Fruit fly (Drosophila melanogaster) whole organism, embryonic: ENCODE data around the gene CG31495.

Experiments
- Atf3 ChIP-seq: fragments of 200-800 bp; sonication (Bioruptor generic); optimal IDR thresholded peaks from 3 replicates; lab custom pipeline; 2016; ENCODE audit warnings: missing biosample characterization, missing genetic modification characterization
- CG10274 ChIP-seq: fragments of 200-800 bp; sonication (Bioruptor generic); optimal IDR thresholded peaks from 3 replicates; lab custom pipeline; 2017; ENCODE audit warnings: missing biosample characterization, mild to moderate bottlenecking, missing genetic modification characterization
- CG11247 ChIP-seq: fragments of 200-800 bp; sonication (Bioruptor generic); IDR thresholded peaks from 2 replicates; pipeline ENCODE4 v1.3.6; 2022; ENCODE audit warnings: missing biosample characterization, missing genetic modification characterization
- CG11696 ChIP-seq: fragments of 200-800 bp; sonication (Bioruptor generic); IDR thresholded peaks from 2 replicates; pipeline ENCODE4 v1.3.6; 2022; ENCODE audit warnings: missing biosample characterization, missing genetic modification characterization
- CG12104 ChIP-seq: fragments of 200-800 bp; sonication (Bioruptor generic); optimal IDR thresholded peaks from 3 replicates; lab custom pipeline; 2016; ENCODE audit warnings: missing biosample characterization, missing genetic modification characterization
- CG14014 ChIP-seq: fragments of 200-800 bp; sonication (Bioruptor generic); IDR thresholded peaks from 2 replicates; pipeline ENCODE4 v1.3.6; 2022; ENCODE audit warnings: missing biosample characterization, missing genetic modification characterization
- CG1603 ChIP-seq: fragments of 200-800 bp; sonication (Bioruptor generic); optimal IDR thresholded peaks from 2 replicates; lab custom pipeline; 2019; ENCODE audit warnings: missing biosample characterization, mild to moderate bottlenecking, missing genetic modification characterization, moderate library complexity
- CG16779 ChIP-seq: fragments of 200-800 bp; sonication (Bioruptor generic); IDR thresholded peaks from 2 replicates; pipeline ENCODE4 v1.3.6; 2022; ENCODE audit warnings: missing biosample characterization, missing genetic modification characterization
- CG16815 ChIP-seq: fragments of 200-800 bp; sonication (Bioruptor generic); optimal IDR thresholded peaks from 3 replicates; lab custom pipeline; 2017; ENCODE audit warnings: missing biosample characterization, mild to moderate bottlenecking, missing genetic modification characterization
- CG17568 ChIP-seq: fragments of 200-800 bp; sonication (Bioruptor generic); optimal IDR thresholded peaks from 2 replicates; lab custom pipeline; 2018; ENCODE audit warnings: missing biosample characterization, mild to moderate bottlenecking, missing genetic modification characterization, moderate library complexity
- CG18476 ChIP-seq: fragments of 200-800 bp; sonication (Bioruptor generic); optimal IDR thresholded peaks from 2 replicates; lab custom pipeline; 2016; ENCODE audit warnings: missing biosample characterization, mild to moderate bottlenecking, missing genetic modification characterization
- CG2875 ChIP-seq: fragments of 200-800 bp; sonication (Bioruptor generic); optimal IDR thresholded peaks from 2 replicates; lab custom pipeline; 2017; ENCODE audit warnings: missing biosample characterization, mild to moderate bottlenecking, missing genetic modification characterization, missing genetic modification reagents
- CG30431 ChIP-seq: fragments of 200-800 bp; sonication (Bioruptor generic); optimal IDR thresholded peaks from 2 replicates; lab custom pipeline; 2017; ENCODE audit warnings: missing biosample characterization, missing genetic modification characterization
- CG4282 ChIP-seq: fragments of 200-800 bp; sonication (Bioruptor generic); optimal IDR thresholded peaks from 2 replicates; lab custom pipeline; 2016; ENCODE audit warnings: missing biosample characterization, missing genetic modification characterization
- CG4730 ChIP-seq: fragments of 200-800 bp; sonication (Bioruptor generic); IDR thresholded peaks from 2 replicates; pipeline ENCODE4 v1.3.6; 2022; ENCODE audit warnings: missing biosample characterization, missing genetic modification characterization
- CG4820 ChIP-seq: fragments of 200-800 bp; sonication (Bioruptor generic); optimal IDR thresholded peaks from 3 replicates; lab custom pipeline; 2016; ENCODE audit warnings: missing biosample characterization, missing genetic modification characterization
- CG6654 ChIP-seq: fragments of 200-800 bp; sonication (Bioruptor generic); optimal IDR thresholded peaks from 2 replicates; lab custom pipeline; 2017; ENCODE audit warnings: missing biosample characterization, mild to moderate bottlenecking, missing genetic modification characterization
- Dref ChIP-seq: fragments of 200-800 bp; sonication (Bioruptor generic); IDR thresholded peaks from 2 replicates; pipeline ENCODE4 v1.3.6; 2022; ENCODE audit warnings: missing biosample characterization, missing genetic modification characterization
- Drgx ChIP-seq: fragments of 200-800 bp; sonication (Bioruptor generic); IDR thresholded peaks from 2 replicates; pipeline ENCODE4 v1.3.6; 2022; ENCODE audit warnings: missing biosample characterization, missing genetic modification characterization
- Fer3 ChIP-seq: fragments of 200-800 bp; sonication (Bioruptor generic); optimal IDR thresholded peaks from 2 replicates; lab custom pipeline; 2018; ENCODE audit warnings: missing biosample characterization, mild to moderate bottlenecking, missing genetic modification characterization, moderate library complexity
- Gsc ChIP-seq: fragments of 200-800 bp; sonication (Bioruptor generic); IDR thresholded peaks from 2 replicates; pipeline ENCODE4 v1.3.6; 2022; ENCODE audit warnings: missing biosample characterization, missing genetic modification characterization
- HLHmδ ChIP-seq: fragments of 200-800 bp; sonication (Bioruptor generic); optimal IDR thresholded peaks from 2 replicates; lab custom pipeline; 2018; ENCODE audit warnings: missing biosample characterization, mild to moderate bottlenecking, missing genetic modification characterization, moderate library complexity
- Lhr ChIP-seq: fragments of 200-800 bp; sonication (Bioruptor generic); optimal IDR thresholded peaks from 3 replicates; lab custom pipeline; 2017; ENCODE audit warnings: mild to moderate bottlenecking, missing biosample characterization, missing genetic modification reagents, missing genetic modification characterization
- Sry-β ChIP-seq: fragments of 200-800 bp; sonication (Bioruptor generic); optimal IDR thresholded peaks from 2 replicates; lab custom pipeline; 2018; ENCODE audit warnings: missing biosample characterization, mild to moderate bottlenecking, missing genetic modification characterization, moderate library complexity
- Ssrp ChIP-seq: fragments of 200-800 bp; sonication (Bioruptor generic); optimal IDR thresholded peaks from 2 replicates; lab custom pipeline; 2018; ENCODE audit warnings: missing biosample characterization, mild to moderate bottlenecking, missing genetic modification characterization, moderate library complexity
- bowl ChIP-seq: fragments of 200-800 bp; sonication (Bioruptor generic); IDR thresholded peaks from 2 replicates; pipeline ENCODE4 v1.3.6; 2022; ENCODE audit warnings: missing biosample characterization, missing genetic modification characterization
- br ChIP-seq: fragments of >200 bp; optimal IDR thresholded peaks from 2 replicates; lab custom pipeline; 2017
- cas ChIP-seq: fragments of 200-800 bp; sonication (Bioruptor generic); IDR thresholded peaks from 2 replicates; pipeline ENCODE4 v1.3.6; 2022; ENCODE audit warnings: missing biosample characterization, missing genetic modification characterization
- chm ChIP-seq: fragments of 200-800 bp; sonication (Bioruptor generic); IDR thresholded peaks from 2 replicates; pipeline ENCODE4 v1.3.6; 2022; ENCODE audit warnings: missing biosample characterization, missing genetic modification characterization
- crp ChIP-seq, 2 experiments: fragments of 200-800 bp; sonication (Bioruptor generic); optimal IDR thresholded peaks; 2 replicates in 1 of 2; 3 replicates in 1 of 2; lab custom pipeline; 2017; ENCODE audit warnings: missing biosample characterization in 2 of 2, missing genetic modification characterization in 2 of 2, mild to moderate bottlenecking in 1 of 2, moderate library complexity in 1 of 2
- disco-r ChIP-seq: fragments of 200-800 bp; sonication (Bioruptor generic); optimal IDR thresholded peaks from 2 replicates; lab custom pipeline; 2016; ENCODE audit warnings: missing biosample characterization, missing genetic modification characterization
- en ChIP-seq: fragments of 200-800 bp; sonication (Bioruptor generic); optimal IDR thresholded peaks from 2 replicates; lab custom pipeline; 2016; ENCODE audit warnings: missing biosample characterization, missing genetic modification characterization
- eve ChIP-seq, 2 experiments: fragments of >200 bp; optimal IDR thresholded peaks; 2 replicates each; lab custom pipeline; 2017; ENCODE audit warnings: missing biosample characterization in 2 of 2, missing genetic modification characterization in 2 of 2
- fd102C ChIP-seq: fragments of 200-800 bp; sonication (Bioruptor generic); optimal IDR thresholded peaks from 2 replicates; lab custom pipeline; 2018; ENCODE audit warnings: missing biosample characterization, mild to moderate bottlenecking, missing genetic modification characterization, moderate library complexity
- gce ChIP-seq: fragments of 200-800 bp; sonication (Bioruptor generic); IDR thresholded peaks from 3 replicates; pipeline ENCODE4 v1.3.6; 2022; ENCODE audit warnings: missing biosample characterization, missing genetic modification characterization
- gem ChIP-seq: fragments of 200-800 bp; sonication (Bioruptor generic); optimal IDR thresholded peaks from 2 replicates; lab custom pipeline; 2019; ENCODE audit warnings: missing biosample characterization, mild to moderate bottlenecking, missing genetic modification characterization, moderate library complexity
- hb ChIP-seq: fragments of 200-800 bp; sonication (Bioruptor generic); IDR thresholded peaks from 3 replicates; pipeline ENCODE4 v1.3.6; 2022; ENCODE audit warnings: missing biosample characterization, missing genetic modification characterization; ENCODE audit not compliant: partially characterized antibody
- hth ChIP-seq: fragments of >200 bp; optimal IDR thresholded peaks from 2 replicates; lab custom pipeline; 2017; ENCODE audit warnings: inconsistent platforms
- kah ChIP-seq: fragments of 200-800 bp; sonication (Bioruptor generic); optimal IDR thresholded peaks from 2 replicates; lab custom pipeline; 2018; ENCODE audit warnings: missing biosample characterization, mild to moderate bottlenecking, missing genetic modification characterization
- onecut ChIP-seq: fragments of 200-800 bp; sonication (Bioruptor generic); IDR thresholded peaks from 2 replicates; pipeline ENCODE4 v1.3.6; 2022; ENCODE audit warnings: missing biosample characterization, missing genetic modification characterization
- pan ChIP-seq, 4 experiments: fragments of >200 bp in 3 of 4; fragments of 200-800 bp in 1 of 4; sonication (Bioruptor generic) in 1 of 4; optimal IDR thresholded peaks in 3 of 4; IDR thresholded peaks in 1 of 4; 2 replicates each; pipeline versions ENCODE4 v1.3.6 to Lab custom; 2017 to 2022; ENCODE audit warnings: missing biosample characterization in 2 of 4, missing genetic modification characterization in 2 of 4, mixed read lengths in 1 of 4
- psq ChIP-seq: fragments of 200-800 bp; sonication (Bioruptor generic); optimal IDR thresholded peaks from 2 replicates; lab custom pipeline; 2017; ENCODE audit warnings: missing biosample characterization, missing genetic modification characterization
- repo ChIP-seq: fragments of 200-800 bp; sonication (Bioruptor generic); optimal IDR thresholded peaks from 2 replicates; lab custom pipeline; 2016; ENCODE audit warnings: missing biosample characterization, missing genetic modification characterization
- scrt ChIP-seq: fragments of 200-800 bp; sonication (Bioruptor generic); optimal IDR thresholded peaks from 2 replicates; lab custom pipeline; 2018; ENCODE audit warnings: missing biosample characterization, mild to moderate bottlenecking, missing genetic modification characterization, moderate library complexity
- tap ChIP-seq: fragments of 200-800 bp; optimal IDR thresholded peaks from 3 replicates; lab custom pipeline; 2019; ENCODE audit warnings: missing biosample characterization, mild to moderate bottlenecking, missing genetic modification characterization, moderate library complexity
- tna ChIP-seq: fragments of 200-800 bp; sonication (Bioruptor generic); IDR thresholded peaks from 2 replicates; pipeline ENCODE4 v1.3.6; 2022; ENCODE audit warnings: missing biosample characterization, missing genetic modification characterization; ENCODE audit not compliant: partially characterized antibody
- trh ChIP-seq: fragments of 200-800 bp; sonication (Bioruptor generic); optimal IDR thresholded peaks from 2 replicates; lab custom pipeline; 2016; ENCODE audit warnings: missing biosample characterization, missing genetic modification characterization
- usp ChIP-seq: fragments of >200 bp; optimal IDR thresholded peaks from 2 replicates; lab custom pipeline; 2017; ENCODE audit warnings: missing biosample characterization, missing genetic modification characterization
- vnd ChIP-seq: fragments of 200-800 bp; sonication (Bioruptor generic); IDR thresholded peaks from 3 replicates; pipeline ENCODE4 v1.3.6; 2022; ENCODE audit warnings: missing biosample characterization, missing genetic modification characterization; ENCODE audit not compliant: partially characterized antibody
- zfh2 ChIP-seq: fragments of 200-800 bp; sonication (Bioruptor generic); optimal IDR thresholded peaks from 2 replicates; lab custom pipeline; 2016; ENCODE audit warnings: missing biosample characterization, missing genetic modification characterization

Gene CG31495

DNA sequence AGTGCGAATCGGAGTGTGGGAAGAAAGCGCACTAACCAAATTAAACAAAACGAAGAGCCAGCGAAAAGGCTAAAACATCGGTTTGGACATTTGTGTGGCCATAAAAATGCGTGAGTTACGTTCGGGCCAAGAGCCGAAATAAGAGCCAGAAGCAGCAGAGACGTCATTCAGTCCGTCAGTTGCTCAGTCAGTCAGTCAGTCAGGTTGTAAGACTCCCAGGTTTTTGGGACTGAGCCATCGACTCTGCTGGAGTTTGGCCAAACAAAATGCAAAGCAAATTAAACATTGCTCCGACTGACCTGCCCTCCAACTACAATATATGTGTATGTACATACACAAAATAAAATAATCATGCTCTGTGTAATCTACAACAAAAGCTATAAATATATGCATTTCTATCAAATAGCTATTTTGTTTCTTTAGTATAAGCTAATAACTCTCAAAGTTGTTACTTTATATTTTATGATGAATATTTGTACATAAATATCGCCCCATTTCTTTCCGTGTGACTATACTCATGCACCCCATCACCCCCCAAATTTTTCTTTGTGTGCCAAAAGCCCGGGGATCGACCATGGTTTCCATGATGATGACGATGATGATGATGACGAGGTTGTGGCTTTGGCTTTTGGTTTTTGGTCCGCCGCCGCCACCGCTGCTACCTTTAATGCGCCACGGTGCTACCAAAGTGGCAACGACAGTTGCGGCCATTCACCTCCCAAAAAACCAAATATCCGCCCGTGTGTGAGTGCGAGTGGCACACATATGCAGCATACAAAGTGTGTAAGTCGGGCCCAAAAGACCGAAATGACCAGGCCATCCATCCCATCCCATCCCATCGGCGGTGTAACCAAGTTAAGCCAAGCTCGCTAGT, 46.4 kb downstream of the CG31495 start (continued):
- TF ChIP-seq CG1603 (tag; lab: Kevin White, UChicago) (peak; percentile 66), kah (GFP tag; lab: Kevin White, UChicago) (no peak), CG18476 (no peak), tap (tag; lab: Kevin White, UChicago) (peak; percentile 37), hb (GFP tag; lab: Robert Waterston, UW) (no peak), Dref (GFP tag; lab: Robert Waterston, UW) (no peak), CG11696 (no peak), bowl (GFP tag; lab: Robert Waterston, UW) (no peak), CG2875 (GFP tag; lab: Kevin White, UChicago) (peak; percentile 13), CG16815 (no peak), trh (GFP tag; lab: Kevin White, UChicago) (no peak), vnd (GFP tag; lab: Robert Waterston, UW) (no peak), Fer3 (tag; lab: Kevin White, UChicago) (no peak), Sry-β (GFP tag; lab: Kevin White, UChicago) (no peak), Lhr (GFP tag; lab: Kevin White, UChicago) (no peak), br (no peak), gce (GFP tag; lab: Robert Waterston, UW) (no peak), onecut (GFP tag; lab: Robert Waterston, UW) (no peak), Drgx (GFP tag; lab: Robert Waterston, UW) (no peak), Atf3 (GFP tag; lab: Kevin White, UChicago) (no peak), disco-r (GFP tag; lab: Kevin White, UChicago) (no peak), CG4820 (GFP tag; lab: Kevin White, UChicago) (no peak), CG14014 (GFP tag; lab: Robert Waterston, UW) (no peak), CG4282 (GFP tag; lab: Kevin White, UChicago) (no peak), eve (GFP tag; optimal IDR thresholded peaks at IDR 0.05; lab: Kevin White, UChicago) (no peak), hth (lab: Kevin White, UChicago) (no peak), CG6654 (GFP tag; lab: Kevin White, UChicago) (no peak), en (no peak), Ssrp (tag; lab: Kevin White, UChicago) (peak; percentile 60), CG16779 (GFP tag; lab: Robert Waterston, UW) (no peak), CG10274 (GFP tag; lab: Kevin White, UChicago) (no peak), chm (GFP tag; lab: Robert Waterston, UW) (no peak), gem (tag; lab: Kevin White, UChicago) (peak; percentile 73), psq (GFP tag; lab: Kevin White, UChicago) (no peak), tna (GFP tag; lab: Robert Waterston, UW) (no peak), CG17568 (GFP tag; lab: Kevin White, UChicago) (no peak), CG12104 (GFP tag; lab: Kevin White, UChicago) (no peak), CG11247 (GFP tag; lab: Robert Waterston, UW) (no peak), HLHmδ (peak; percentile 36), repo (GFP tag; lab: Kevin White, UChicago) (no peak), pan (optimal IDR thresholded peaks at IDR 0.05; lab: Kevin White, UChicago) (no peak), pan (GFP tag; optimal IDR thresholded peaks at IDR 0.05 in 1 of 2, IDR thresholded peaks at IDR 0.05 in 1 of 2) (no peak), CG4730 (GFP tag; lab: Robert Waterston, UW) (no peak), crp (GFP tag; optimal IDR thresholded peaks at IDR 0.05; lab: Kevin White, UChicago) (no peak), cas (no peak), Gsc (GFP tag; lab: Robert Waterston, UW) (no peak), usp (no peak), zfh2 (GFP tag; lab: Kevin White, UChicago) (no peak), CG30431 (GFP tag; lab: Kevin White, UChicago) (no peak), scrt (GFP tag; lab: Kevin White, UChicago) (no peak), fd102C (no peak)
